Worm (Caenorhabditis elegans) whole organism, L4 larva: ENCODE results near the gene miro-1.

ENCODE experiments used
- D1046.2 ChIP-seq: fragments of 200-800 bp; sonication (Bioruptor generic); IDR thresholded peaks from 2 replicates; pipeline ENCODE4 v1.3.6; 2022; ENCODE audit warnings: missing genetic modification characterization, missing compliant biosample characterization
- F26F4.8 ChIP-seq: fragments of 200-800 bp; sonication (Bioruptor generic); conservative IDR thresholded peaks from 2 replicates; pipeline ENCODE4 v1.3.6; 2022; ENCODE audit warnings: missing genetic modification characterization, missing compliant biosample characterization
- F44E2.7 ChIP-seq: fragments of 200-800 bp; sonication (Bioruptor generic); IDR thresholded peaks from 2 replicates; pipeline ENCODE4 v2.1.2; 2022; ENCODE audit warnings: missing genetic modification characterization, missing compliant biosample characterization
- R02D3.7 ChIP-seq: fragments of 150-350 bp; sonication (generic microtip); optimal IDR thresholded peaks from 3 replicates; lab custom pipeline; 2014; ENCODE audit warnings: missing biosample characterization, missing genetic modification characterization
- T20F7.1 ChIP-seq: fragments of 200-800 bp; sonication (Bioruptor generic); optimal IDR thresholded peaks from 2 replicates; lab custom pipeline; 2018; ENCODE audit warnings: mild to moderate bottlenecking, missing genetic modification characterization, missing compliant biosample characterization
- Y105C5A.15 ChIP-seq: fragments of 200-800 bp; sonication (Bioruptor generic); IDR thresholded peaks from 2 replicates; pipeline ENCODE4 v1.3.6; 2022; ENCODE audit warnings: missing genetic modification characterization, missing compliant biosample characterization
- Y48G9A.11 ChIP-seq: fragments of 200-800 bp; sonication (Bioruptor generic); IDR thresholded peaks from 2 replicates; pipeline ENCODE4 v1.3.6; 2022; ENCODE audit warnings: missing genetic modification reagents, missing genetic modification characterization, missing compliant biosample characterization
- aha-1 ChIP-seq: fragments of 150-350 bp; peaks from one replicate; lab custom pipeline; 2014; ENCODE audit warnings: missing biosample characterization, missing genetic modification characterization
- aly-2 ChIP-seq: sonication (generic microtip); optimal IDR thresholded peaks from 2 replicates; lab custom pipeline; 2018; ENCODE audit warnings: missing biosample characterization, missing genetic modification characterization
- attf-4 ChIP-seq: sonication (generic microtip); optimal IDR thresholded peaks from 3 replicates; lab custom pipeline; 2017; ENCODE audit warnings: missing biosample characterization, missing genetic modification characterization
- ceh-28 ChIP-seq: fragments of 150-350 bp; optimal IDR thresholded peaks from 2 replicates; lab custom pipeline; 2014; ENCODE audit warnings: missing biosample characterization, missing genetic modification reagents, missing genetic modification characterization
- ceh-62 ChIP-seq: sonication (generic microtip); optimal IDR thresholded peaks from 2 replicates; lab custom pipeline; 2017; ENCODE audit warnings: missing biosample characterization, missing genetic modification characterization
- cey-2 ChIP-seq: sonication (generic microtip); optimal IDR thresholded peaks from 3 replicates; lab custom pipeline; 2017; ENCODE audit warnings: missing genetic modification characterization, mild to moderate bottlenecking, missing compliant biosample characterization, antibody characterized with exemption, borderline replicate concordance; ENCODE audit not compliant: insufficient read depth
- daf-12 ChIP-seq: fragments of 150-350 bp; optimal IDR thresholded peaks from 2 replicates; lab custom pipeline; 2014; ENCODE audit warnings: missing biosample characterization, missing genetic modification reagents, missing genetic modification characterization
- daf-16 ChIP-seq, 3 experiments: sonication (generic microtip); optimal IDR thresholded peaks; 2 replicates each; lab custom pipeline; 2016 to 2017; ENCODE audit warnings: missing genetic modification characterization in 3 of 3, missing genetic modification reagents in 3 of 3, mild to moderate bottlenecking in 2 of 3, missing compliant biosample characterization in 2 of 3, missing biosample characterization in 1 of 3, moderate library complexity in 1 of 3
- daf-19 ChIP-seq: fragments of 200-800 bp; sonication (Bioruptor generic); conservative IDR thresholded peaks from 2 replicates; pipeline ENCODE4 v1.3.6; 2022; ENCODE audit warnings: missing genetic modification characterization, missing compliant biosample characterization
- daf-8 ChIP-seq: fragments of 200-800 bp; sonication (Bioruptor generic); IDR thresholded peaks from 2 replicates; pipeline ENCODE4 v1.3.6; 2022; ENCODE audit warnings: missing genetic modification characterization, missing compliant biosample characterization
- duxl-1 ChIP-seq: sonication (generic microtip); optimal IDR thresholded peaks from 2 replicates; lab custom pipeline; 2016; ENCODE audit warnings: mild to moderate bottlenecking, missing genetic modification characterization, moderate library complexity, missing compliant biosample characterization; ENCODE audit not compliant: poor library complexity
- egl-27 ChIP-seq: sonication (generic microtip); optimal IDR thresholded peaks from 3 replicates; lab custom pipeline; 2017; ENCODE audit warnings: missing biosample characterization, missing genetic modification reagents, missing genetic modification characterization
- egl-43 ChIP-seq: fragments of 200-800 bp; sonication (Bioruptor generic); IDR thresholded peaks from 2 replicates; pipeline ENCODE4 v1.3.6; 2022; ENCODE audit warnings: missing genetic modification reagents, missing genetic modification characterization, missing compliant biosample characterization
- hif-1 ChIP-seq, 2 experiments: sonication (generic microtip); optimal IDR thresholded peaks; 2 replicates each; lab custom pipeline; 2016 to 2017; ENCODE audit warnings: missing compliant biosample characterization in 2 of 2, missing genetic modification characterization in 2 of 2, missing genetic modification reagents in 2 of 2, missing genotype in 2 of 2, mild to moderate bottlenecking in 1 of 2
- hlh-11 ChIP-seq: fragments of 200-800 bp; sonication (Bioruptor generic); optimal IDR thresholded peaks from 2 replicates; lab custom pipeline; 2018; ENCODE audit warnings: mild to moderate bottlenecking, missing genetic modification characterization, missing compliant biosample characterization
- hlh-30 ChIP-seq: sonication (generic microtip); optimal IDR thresholded peaks from 2 replicates; lab custom pipeline; 2017; ENCODE audit warnings: antibody characterized with exemption, mild to moderate bottlenecking, missing genetic modification characterization, missing compliant biosample characterization; ENCODE audit not compliant: insufficient read depth
- hmg-1.1 ChIP-seq: fragments of 200-800 bp; sonication (Bioruptor generic); IDR thresholded peaks from 2 replicates; pipeline ENCODE4 v1.3.6; 2022; ENCODE audit warnings: missing genetic modification reagents, missing genetic modification characterization, missing compliant biosample characterization
- jun-1 ChIP-seq: fragments of 150-350 bp; optimal IDR thresholded peaks from 2 replicates; lab custom pipeline; 2014; ENCODE audit warnings: missing biosample characterization, missing genetic modification reagents, missing genetic modification characterization
- lim-7 ChIP-seq: fragments of 200-800 bp; sonication (Bioruptor generic); IDR thresholded peaks from 2 replicates; pipeline ENCODE4 v1.3.6; 2022; ENCODE audit warnings: missing genetic modification characterization, missing compliant biosample characterization
- lin-29 ChIP-seq: fragments of 200-800 bp; sonication (Bioruptor generic); IDR thresholded peaks from 2 replicates; pipeline ENCODE4 v1.3.6; 2022; ENCODE audit warnings: missing genetic modification reagents, missing genetic modification characterization, missing compliant biosample characterization
- lsy-2 ChIP-seq, 2 experiments: fragments of 150-350 bp in 1 of 2; sonication (generic microtip) in 1 of 2; optimal IDR thresholded peaks; 2 replicates each; lab custom pipeline; 2014 to 2017; ENCODE audit warnings: missing biosample characterization in 2 of 2, missing genetic modification characterization in 2 of 2
- madf-9 ChIP-seq: fragments of 200-800 bp; sonication (Bioruptor generic); conservative IDR thresholded peaks from 2 replicates; pipeline ENCODE4 v1.3.6; 2022; ENCODE audit warnings: missing genetic modification reagents, missing genetic modification characterization, missing compliant biosample characterization
- mdl-1 ChIP-seq, 2 experiments: fragments of 150-350 bp in 1 of 2; sonication (generic microtip) in 1 of 2; optimal IDR thresholded peaks; 2 replicates each; lab custom pipeline; 2014 to 2017; ENCODE audit warnings: missing biosample characterization in 2 of 2, missing genetic modification characterization in 2 of 2
- mep-1 ChIP-seq: fragments of 150-350 bp; sonication (generic microtip); optimal IDR thresholded peaks from 3 replicates; lab custom pipeline; 2014; ENCODE audit warnings: missing biosample characterization, missing genetic modification characterization
- mxl-2 ChIP-seq: fragments of 200-800 bp; sonication (Bioruptor generic); conservative IDR thresholded peaks from 2 replicates; pipeline ENCODE4 v1.3.6; 2022; ENCODE audit warnings: missing genetic modification reagents, missing genetic modification characterization, missing compliant biosample characterization
- mxl-3 ChIP-seq: fragments of 200-800 bp; sonication (Bioruptor generic); optimal IDR thresholded peaks from 2 replicates; lab custom pipeline; 2018; ENCODE audit warnings: mild to moderate bottlenecking, missing genetic modification characterization, missing compliant biosample characterization
- nhr-102 ChIP-seq: sonication (generic microtip); optimal IDR thresholded peaks from 2 replicates; lab custom pipeline; 2016; ENCODE audit warnings: mild to moderate bottlenecking, missing genetic modification characterization, moderate library complexity, missing compliant biosample characterization
- nhr-11 ChIP-seq: fragments of 150-350 bp; optimal IDR thresholded peaks from 2 replicates; lab custom pipeline; 2014; ENCODE audit warnings: missing biosample characterization, missing genetic modification characterization
- nhr-111 ChIP-seq: fragments of 200-800 bp; sonication (Bioruptor generic); optimal IDR thresholded peaks from 2 replicates; lab custom pipeline; 2018; ENCODE audit warnings: mild to moderate bottlenecking, missing genetic modification characterization, missing compliant biosample characterization
- nhr-28 ChIP-seq: fragments of 150-350 bp; optimal IDR thresholded peaks from 2 replicates; lab custom pipeline; 2014; ENCODE audit warnings: missing biosample characterization, missing genetic modification characterization
- nhr-42 ChIP-seq: fragments of 200-800 bp; sonication (Bioruptor generic); IDR thresholded peaks from 2 replicates; pipeline ENCODE4 v1.3.6; 2022; ENCODE audit warnings: missing genetic modification characterization, missing compliant biosample characterization
- nhr-76 ChIP-seq: fragments of 150-350 bp; optimal IDR thresholded peaks from 2 replicates; lab custom pipeline; 2014; ENCODE audit warnings: missing biosample characterization, missing genetic modification characterization
- pha-4 ChIP-seq, 2 experiments: fragments of 150-350 bp in 1 of 2; fragments of 200-800 bp in 1 of 2; sonication (Bioruptor generic) in 1 of 2; IDR thresholded peaks in 1 of 2; optimal IDR thresholded peaks in 1 of 2; 2 replicates each; pipeline versions ENCODE4 v1.3.6 to Lab custom; 2014 to 2022; ENCODE audit warnings: missing genetic modification characterization in 2 of 2, missing genetic modification reagents in 2 of 2, missing biosample characterization in 1 of 2, missing compliant biosample characterization in 1 of 2
- php-3 ChIP-seq: fragments of 200-800 bp; sonication (Bioruptor generic); IDR thresholded peaks from 2 replicates; pipeline ENCODE4 v1.3.6; 2022; ENCODE audit warnings: missing genetic modification reagents, missing genetic modification characterization, missing compliant biosample characterization
- sdz-12 ChIP-seq: fragments of 200-800 bp; sonication (Bioruptor generic); optimal IDR thresholded peaks from 2 replicates; lab custom pipeline; 2018; ENCODE audit warnings: mild to moderate bottlenecking, missing genetic modification characterization, missing compliant biosample characterization
- snpc-1.2 ChIP-seq: fragments of 200-800 bp; sonication (Bioruptor generic); IDR thresholded peaks from 2 replicates; pipeline ENCODE4 v1.3.6; 2022; ENCODE audit warnings: missing genetic modification reagents, missing genetic modification characterization, missing compliant biosample characterization
- spr-1 ChIP-seq: sonication (generic microtip); optimal IDR thresholded peaks from 2 replicates; lab custom pipeline; 2016; ENCODE audit warnings: mild to moderate bottlenecking, missing genetic modification characterization, missing compliant biosample characterization
- spr-3 ChIP-seq: fragments of 200-800 bp; sonication (Bioruptor generic); optimal IDR thresholded peaks from 2 replicates; lab custom pipeline; 2018; ENCODE audit warnings: mild to moderate bottlenecking, missing genetic modification characterization, missing compliant biosample characterization
- tag-97 ChIP-seq: fragments of 200-800 bp; sonication (Bioruptor generic); IDR thresholded peaks from 2 replicates; pipeline ENCODE4 v1.3.6; 2022; ENCODE audit warnings: missing genetic modification characterization, missing compliant biosample characterization
- unc-39 ChIP-seq: sonication (generic microtip); optimal IDR thresholded peaks from 2 replicates; lab custom pipeline; 2017; ENCODE audit warnings: missing biosample characterization, missing genetic modification characterization
- zfp-2 ChIP-seq: sonication (generic microtip); optimal IDR thresholded peaks from 2 replicates; lab custom pipeline; 2016; ENCODE audit warnings: mild to moderate bottlenecking, missing genetic modification characterization, missing compliant biosample characterization
- ztf-11 ChIP-seq: fragments of 150-350 bp; optimal IDR thresholded peaks from 2 replicates; lab custom pipeline; 2014; ENCODE audit warnings: missing biosample characterization, missing genetic modification characterization

Gene miro-1

ce11 chrIV:4749728-4750278 is 34.2 kb upstream of the miro-1 start, which contains the start of the genes rpl-20 and Y17G9B.5 (continued):
- TF ChIP-seq T20F7.1 (peak; percentile 98), Y105C5A.15 (no peak), ceh-28 (peak; percentile 74), tag-97 (peak; percentile 94; the same call in 1 of the 2 replicates), mep-1 (peak; percentile 100), attf-4 (peak; percentile 80), nhr-28 (tag; lab: Kevin White, UChicago) (peak; percentile 98), ceh-62 (peak; percentile 16), unc-39 (tag; lab: Kevin White, UChicago) (no peak), jun-1 (tag; lab: Kevin White, UChicago) (peak; percentile 96), egl-43 (GFP tag; lab: Robert Waterston, UW) (peak; percentile 98), hmg-1.1 (GFP tag; lab: Robert Waterston, UW) (peak; percentile 100), R02D3.7 (tag; lab: Kevin White, UChicago) (peak; percentile 100), ztf-11 (tag; lab: Kevin White, UChicago) (peak; percentile 38), egl-27 (tag; lab: Kevin White, UChicago) (peak; percentile 53), F44E2.7 (peak; percentile 91), pha-4 (GFP tag; IDR thresholded peaks at IDR 0.05; lab: Robert Waterston, UW) (peak; percentile 99), pha-4 (tag; optimal IDR thresholded peaks at IDR 0.05; lab: Kevin White, UChicago) (peak; percentile 100), mdl-1 (tag; optimal IDR thresholded peaks at IDR 0.05; lab: Kevin White, UChicago) (peak; percentile 22 to 92), D1046.2 (peak; percentile 97), spr-3 (GFP tag; lab: Kevin White, UChicago) (peak; percentile 100), aly-2 (tag; lab: Kevin White, UChicago) (peak; percentile 2), lin-29 (GFP tag; lab: Robert Waterston, UW) (peak; percentile 99), zfp-2 (tag; lab: Kevin White, UChicago) (peak; percentile 94), php-3 (peak; percentile 99), nhr-42 (GFP tag; lab: Robert Waterston, UW) (peak; percentile 99), daf-12 (tag; lab: Kevin White, UChicago) (no peak), Y48G9A.11 (GFP tag; lab: Robert Waterston, UW) (peak; percentile 95), lim-7 (GFP tag; lab: Robert Waterston, UW) (peak; percentile 81), aha-1 (tag; lab: Kevin White, UChicago) (peak; percentile 99), cey-2 (peak; percentile 93), snpc-1.2 (GFP tag; lab: Robert Waterston, UW) (peak; percentile 97), mxl-2 (GFP tag; lab: Robert Waterston, UW) (peak; percentile 94), hlh-11 (tag; lab: Kevin White, UChicago) (peak; percentile 100), nhr-76 (tag; lab: Kevin White, UChicago) (peak; percentile 90), duxl-1 (peak; percentile 98), mxl-3 (GFP tag; lab: Kevin White, UChicago) (peak; percentile 95), madf-9 (GFP tag; lab: Robert Waterston, UW) (peak; percentile 98), spr-1 (tag; lab: Kevin White, UChicago) (peak; percentile 99), lsy-2 (tag; optimal IDR thresholded peaks at IDR 0.05; lab: Kevin White, UChicago) (peak; percentile 100), daf-19 (GFP tag; lab: Robert Waterston, UW) (peak; percentile 99), hif-1 (tag; optimal IDR thresholded peaks at IDR 0.05; lab: Kevin White, UChicago) (peak; percentile 93 to 96), hlh-30 (tag; lab: Kevin White, UChicago) (peak; percentile 98), sdz-12 (GFP tag; lab: Kevin White, UChicago) (peak; percentile 97), nhr-11 (tag; lab: Kevin White, UChicago) (peak; percentile 100), daf-8 (GFP tag; lab: Robert Waterston, UW) (peak; percentile 95), nhr-102 (tag; lab: Kevin White, UChicago) (peak; percentile 99), nhr-111 (GFP tag; lab: Kevin White, UChicago) (peak; percentile 88), F26F4.8 (no peak), daf-16 (GFP tag; optimal IDR thresholded peaks at IDR 0.05; lab: Kevin White, UChicago) (peak; percentile 95 to 98), daf-16 (tag; optimal IDR thresholded peaks at IDR 0.05; lab: Kevin White, UChicago) (peak; percentile 97)
